Worm (Caenorhabditis elegans) whole organism, L3 larva: ENCODE data around the gene cpg-19.

Experiments used
- R02D3.7 ChIP-seq: fragments of 150-350 bp; optimal IDR thresholded peaks from 2 replicates; lab custom pipeline; 2014; ENCODE audit warnings: missing biosample characterization, missing genetic modification characterization
- ZK546.5 ChIP-seq: sonication (generic microtip); optimal IDR thresholded peaks from 2 replicates; lab custom pipeline; 2017; ENCODE audit warnings: missing biosample characterization, missing genetic modification characterization
- aly-2 ChIP-seq: fragments of 150-350 bp; optimal IDR thresholded peaks from 2 replicates; lab custom pipeline; 2014; ENCODE audit warnings: missing biosample characterization, missing genetic modification characterization
- ama-1 ChIP-seq: fragments of 150-350 bp; optimal IDR thresholded peaks from 2 replicates; lab custom pipeline; 2018
- ceh-16 ChIP-seq: sonication (generic microtip); optimal IDR thresholded peaks from 2 replicates; lab custom pipeline; 2017; ENCODE audit warnings: missing biosample characterization, missing genetic modification characterization
- ceh-28 ChIP-seq: fragments of 150-350 bp; optimal IDR thresholded peaks from 2 replicates; lab custom pipeline; 2014; ENCODE audit warnings: missing biosample characterization, missing genetic modification reagents, missing genetic modification characterization
- ceh-82 ChIP-seq: fragments of 150-350 bp; optimal IDR thresholded peaks from 2 replicates; lab custom pipeline; 2014; ENCODE audit warnings: missing biosample characterization, missing genetic modification characterization
- egl-27 ChIP-seq: sonication (generic microtip); optimal IDR thresholded peaks from 4 replicates; lab custom pipeline; 2017; ENCODE audit warnings: missing biosample characterization, missing genetic modification reagents, missing genetic modification characterization
- egl-5 ChIP-seq: fragments of 150-350 bp; optimal IDR thresholded peaks from 2 replicates; lab custom pipeline; 2017; ENCODE audit warnings: missing biosample characterization, missing genetic modification reagents, missing genetic modification characterization, inconsistent platforms
- elt-2 ChIP-seq: sonication (generic microtip); optimal IDR thresholded peaks from 2 replicates; lab custom pipeline; 2016; ENCODE audit warnings: missing genetic modification reagents, mild to moderate bottlenecking, missing genetic modification characterization, missing compliant biosample characterization
- eor-1 ChIP-seq, 2 experiments: fragments of 150-350 bp; optimal IDR thresholded peaks; 2 replicates each; lab custom pipeline; 2014 to 2018; ENCODE audit warnings: missing biosample characterization in 2 of 2, missing genetic modification characterization in 2 of 2
- fkh-2 ChIP-seq: fragments of 150-350 bp; optimal IDR thresholded peaks from 2 replicates; lab custom pipeline; 2014; ENCODE audit warnings: missing biosample characterization, missing genetic modification reagents, missing genetic modification characterization
- hmg-11 ChIP-seq: sonication (generic microtip); optimal IDR thresholded peaks from 2 replicates; lab custom pipeline; 2016; ENCODE audit warnings: missing genetic modification characterization, missing compliant biosample characterization
- jun-1 ChIP-seq: fragments of 150-350 bp; optimal IDR thresholded peaks from 2 replicates; lab custom pipeline; 2014; ENCODE audit warnings: missing biosample characterization, missing genetic modification reagents, missing genetic modification characterization
- lin-39 ChIP-seq: fragments of 150-350 bp; optimal IDR thresholded peaks from 2 replicates; lab custom pipeline; 2018; ENCODE audit warnings: missing biosample characterization, missing genetic modification reagents, missing genetic modification characterization
- lsy-12 ChIP-seq: sonication (generic microtip); optimal IDR thresholded peaks from 2 replicates; lab custom pipeline; 2016; ENCODE audit warnings: mild to moderate bottlenecking, missing genetic modification characterization, missing compliant biosample characterization
- mml-1 ChIP-seq: fragments of 150-350 bp; sonication (generic microtip); optimal IDR thresholded peaks from 3 replicates; lab custom pipeline; 2014; ENCODE audit warnings: missing biosample characterization, missing genetic modification characterization
- nhr-11 ChIP-seq: fragments of 150-350 bp; optimal IDR thresholded peaks from 2 replicates; lab custom pipeline; 2014; ENCODE audit warnings: missing biosample characterization, missing genetic modification characterization
- nhr-23 ChIP-seq: fragments of 150-350 bp; optimal IDR thresholded peaks from 2 replicates; lab custom pipeline; 2014; ENCODE audit warnings: missing biosample characterization, missing genetic modification reagents, missing genetic modification characterization
- nhr-237 ChIP-seq: fragments of 150-350 bp; optimal IDR thresholded peaks from 2 replicates; lab custom pipeline; 2014; ENCODE audit warnings: missing biosample characterization, missing genetic modification characterization
- nhr-25 ChIP-seq: sonication (generic microtip); optimal IDR thresholded peaks from 2 replicates; lab custom pipeline; 2017; ENCODE audit warnings: missing biosample characterization, missing genetic modification characterization
- nhr-43 ChIP-seq: sonication (generic microtip); optimal IDR thresholded peaks from 2 replicates; lab custom pipeline; 2016; ENCODE audit warnings: mild to moderate bottlenecking, missing genetic modification characterization, missing compliant biosample characterization; ENCODE audit not compliant: poor library complexity, severe bottlenecking
- nhr-67 ChIP-seq: fragments of 150-350 bp; optimal IDR thresholded peaks from 2 replicates; lab custom pipeline; 2014; ENCODE audit warnings: missing biosample characterization, missing genetic modification characterization
- nhr-77 ChIP-seq: fragments of 150-350 bp; optimal IDR thresholded peaks from 2 replicates; lab custom pipeline; 2014; ENCODE audit warnings: missing biosample characterization, missing genetic modification characterization
- pha-4 ChIP-seq: fragments of 150-350 bp; optimal IDR thresholded peaks from 2 replicates; lab custom pipeline; 2014; ENCODE audit warnings: missing biosample characterization, missing genetic modification reagents, missing genetic modification characterization
- pqm-1 ChIP-seq: fragments of 150-350 bp; optimal IDR thresholded peaks from 2 replicates; lab custom pipeline; 2017; ENCODE audit warnings: missing biosample characterization, missing genetic modification characterization, inconsistent platforms
- sea-2 ChIP-seq: fragments of 150-350 bp; sonication (generic microtip); optimal IDR thresholded peaks from 4 replicates; lab custom pipeline; 2014; ENCODE audit warnings: missing biosample characterization, missing genetic modification reagents, missing genetic modification characterization
- skn-1 ChIP-seq: fragments of 150-350 bp; optimal IDR thresholded peaks from 2 replicates; lab custom pipeline; 2014; ENCODE audit warnings: missing biosample characterization, missing genetic modification characterization
- snpc-4 ChIP-seq: fragments of 150-350 bp; optimal IDR thresholded peaks from 2 replicates; lab custom pipeline; 2014; ENCODE audit warnings: missing biosample characterization, missing genetic modification characterization
- tbx-2 ChIP-seq: sonication (generic microtip); optimal IDR thresholded peaks from 2 replicates; lab custom pipeline; 2016; ENCODE audit warnings: mild to moderate bottlenecking, missing genetic modification characterization, missing compliant biosample characterization
- unc-39 ChIP-seq: sonication (generic microtip); optimal IDR thresholded peaks from 4 replicates; lab custom pipeline; 2017; ENCODE audit warnings: missing biosample characterization, missing genetic modification characterization
- unc-62 ChIP-seq: fragments of 150-350 bp; sonication (generic microtip); optimal IDR thresholded peaks from 4 replicates; lab custom pipeline; 2014; ENCODE audit warnings: missing biosample characterization, missing genetic modification reagents, missing genetic modification characterization
- zag-1 ChIP-seq: fragments of 150-350 bp; optimal IDR thresholded peaks from 2 replicates; lab custom pipeline; 2014; ENCODE audit warnings: missing biosample characterization, missing genetic modification characterization
- ztf-11 ChIP-seq: fragments of 150-350 bp; optimal IDR thresholded peaks from 2 replicates; lab custom pipeline; 2014; ENCODE audit warnings: missing biosample characterization, missing genetic modification characterization
- ztf-4 ChIP-seq: fragments of 150-350 bp; optimal IDR thresholded peaks from 2 replicates; lab custom pipeline; 2014; ENCODE audit warnings: missing biosample characterization, missing genetic modification characterization

Gene cpg-19

DNA sequence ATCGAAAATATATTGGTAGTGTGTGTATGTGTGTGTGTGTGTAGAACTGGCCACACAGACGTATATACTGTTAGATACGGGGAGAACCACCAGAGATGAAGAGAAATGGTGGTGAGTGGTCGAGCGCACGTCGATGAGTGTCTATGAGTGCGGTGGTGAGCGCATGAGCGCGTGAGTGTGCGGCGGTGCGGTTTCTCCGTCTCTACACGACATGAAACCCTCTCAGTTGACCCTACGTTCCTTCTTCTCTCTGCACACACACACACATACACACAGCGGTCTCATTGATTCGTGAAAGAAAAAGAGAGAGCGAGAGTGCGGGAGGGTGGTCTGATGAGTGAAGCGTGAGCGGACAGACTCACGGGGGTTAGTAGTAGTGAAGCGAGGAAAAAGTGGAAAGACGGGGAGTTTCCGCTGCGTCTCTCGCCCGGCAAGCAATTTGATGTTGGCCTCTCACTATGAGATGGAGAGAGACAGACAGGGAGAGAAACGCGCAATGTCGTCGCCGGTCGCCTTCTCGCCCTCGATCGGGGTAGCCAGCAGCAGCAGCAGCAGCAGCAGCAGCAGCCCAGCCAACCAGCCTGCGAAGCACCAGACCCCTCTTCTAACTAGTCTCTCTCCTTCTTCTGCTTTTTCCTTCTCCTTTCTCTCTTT lies 9.2 kb upstream of the cpg-19 start (continued):
- TF ChIP-seq sea-2 (peak; percentile 25), nhr-25 (tag; lab: Kevin White, UChicago) (peak; percentile 98), ceh-16 (tag; lab: Kevin White, UChicago) (no peak), nhr-67 (no peak), R02D3.7 (peak; percentile 71), ZK546.5 (tag; lab: Kevin White, UChicago) (no peak), egl-27 (peak; percentile 45), eor-1 (tag; optimal IDR thresholded peaks at IDR 0.05; lab: Kevin White, UChicago) (no peak), pqm-1 (tag; lab: Kevin White, UChicago) (peak; percentile 74), mml-1 (no peak), ztf-11 (no peak), lin-39 (peak; percentile 87), snpc-4 (peak; percentile 73)
- TF ChIP-seq, all 47 proteins: peak for 34

DNA sequence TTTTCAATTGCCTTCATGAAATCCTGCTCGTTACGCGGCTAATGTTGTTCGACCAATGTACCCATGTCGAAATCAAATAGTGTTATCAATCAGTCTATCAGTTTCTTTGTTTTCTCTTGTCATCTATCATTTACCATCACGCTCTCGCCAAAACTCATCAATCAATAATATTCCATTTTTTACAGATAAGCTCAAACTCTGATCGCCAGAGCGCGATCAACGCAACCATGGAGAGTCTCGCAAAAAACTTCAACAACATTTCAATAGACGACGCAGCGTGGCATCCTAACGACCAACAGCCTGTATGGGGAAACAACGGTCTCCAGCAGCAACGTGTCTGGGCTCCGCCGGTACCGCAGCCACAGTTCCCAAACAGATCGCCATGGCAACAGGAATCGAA lies 8.3 kb upstream of the cpg-19 start, which contains the start of gene ain-1:
Gene ain-1, plus strand, starts transcription at position 186 of the 400 bp plus-strand sequence.
- TF ChIP-seq unc-62 (GFP tag; lab: Kevin White, UChicago): no peak
- TF ChIP-seq elt-2 (tag; lab: Kevin White, UChicago): peak; percentile 25
- no peak for TF ChIP-seq pha-4
- TF ChIP-seq ama-1 (lab: Kevin White, UChicago): peak; percentile 43
- no peak for TF ChIP-seq aly-2 (tag; lab: Kevin White, UChicago)
- peak; percentile 3 for TF ChIP-seq ceh-28
- no peak for TF ChIP-seq lsy-12 (tag; lab: Kevin White, UChicago)
- TF ChIP-seq jun-1: no peak
- TF ChIP-seq pqm-1 (tag; lab: Kevin White, UChicago): no peak
- no peak for TF ChIP-seq lin-39
- no peak for TF ChIP-seq zag-1 (tag; lab: Kevin White, UChicago)
- TF ChIP-seq ZK546.5 (tag; lab: Kevin White, UChicago): no peak
- TF ChIP-seq egl-27: no peak
- TF ChIP-seq unc-39 (tag; lab: Kevin White, UChicago): no peak
- no peak for TF ChIP-seq ztf-11

DNA sequence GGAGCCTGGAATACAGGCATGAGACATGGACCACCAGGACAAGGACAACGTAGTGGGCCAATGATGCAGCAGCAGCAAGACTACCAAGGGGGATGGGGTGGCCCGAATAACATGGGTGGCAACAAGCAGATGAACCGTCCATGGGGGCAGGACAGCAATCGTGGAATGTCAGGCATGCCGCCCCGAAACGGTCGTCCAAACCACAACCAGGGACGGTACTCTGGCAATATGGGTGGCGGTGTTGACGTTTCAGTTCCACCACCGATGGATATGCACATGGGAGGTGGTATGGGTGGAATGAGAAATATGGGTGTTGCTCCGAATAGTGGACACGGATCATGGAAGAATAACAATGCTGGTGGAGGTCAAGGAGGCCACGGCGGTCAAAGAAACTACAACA lies 7.5 kb upstream of the cpg-19 start:
- TF ChIP-seq egl-5 (no peak), ama-1 (lab: Kevin White, UChicago) (peak; percentile 55)

DNA sequence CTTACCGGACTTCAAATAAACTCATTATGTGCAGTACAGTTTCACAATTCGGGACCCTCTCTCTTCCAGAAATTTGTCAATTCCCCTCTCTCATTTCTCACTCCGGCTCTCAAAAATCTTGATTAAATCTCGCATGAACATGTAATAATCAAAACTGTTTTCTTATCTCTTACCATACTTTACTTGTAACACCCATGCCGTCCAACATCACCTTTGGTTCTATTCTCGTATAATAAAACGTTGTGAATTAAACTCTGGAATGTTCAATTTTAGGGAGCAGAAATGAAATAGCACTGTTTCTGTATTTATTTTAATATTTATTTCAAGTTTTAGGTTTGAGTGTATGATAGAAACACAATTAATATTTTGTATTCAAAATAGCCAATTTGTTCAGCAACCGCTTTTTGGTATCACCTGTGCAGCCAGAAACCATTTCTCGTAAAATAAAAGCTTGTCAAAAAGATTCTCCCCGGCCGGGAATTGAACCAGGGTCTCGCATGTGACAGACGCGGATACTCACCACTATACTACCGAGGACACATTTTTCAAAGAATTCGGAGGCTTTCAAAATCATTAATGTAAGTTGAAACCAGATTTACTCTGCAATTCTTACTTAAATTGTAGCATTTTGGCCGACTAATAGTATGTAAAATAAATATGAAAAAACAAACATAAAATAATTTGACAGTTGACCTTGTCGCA lies 4.0 kb upstream of the cpg-19 start:
- no peak for TF ChIP-seq ztf-4 (tag; lab: Kevin White, UChicago)
- TF ChIP-seq elt-2 (tag; lab: Kevin White, UChicago): peak; percentile 5
- TF ChIP-seq ceh-16 (tag; lab: Kevin White, UChicago): no peak
- peak; percentile 29 for TF ChIP-seq nhr-23 (tag; lab: Kevin White, UChicago)
- no peak for TF ChIP-seq hmg-11 (tag; lab: Kevin White, UChicago)
- TF ChIP-seq snpc-4: no peak
- no peak for TF ChIP-seq nhr-67

DNA sequence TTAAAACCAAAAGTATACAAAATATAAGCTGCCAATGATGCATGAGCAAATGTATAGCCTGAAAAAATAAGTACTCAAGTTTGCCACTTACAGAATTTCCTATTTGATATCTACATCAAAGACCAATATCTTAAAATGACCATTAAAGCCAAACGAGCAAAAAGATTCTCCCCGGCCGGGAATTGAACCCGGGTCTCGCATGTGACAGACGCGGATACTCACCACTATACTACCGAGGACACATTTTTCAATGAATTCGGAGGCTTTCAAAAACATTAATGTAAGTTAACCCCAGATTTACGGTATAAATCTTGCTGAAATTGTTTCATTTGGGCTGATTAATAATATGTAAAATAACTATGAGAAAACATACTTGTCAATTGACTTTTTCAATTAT lies 3.5 kb upstream of the cpg-19 start:
- TF ChIP-seq nhr-43 (tag; lab: Kevin White, UChicago): no peak
- no peak for TF ChIP-seq ama-1 (lab: Kevin White, UChicago)
- TF ChIP-seq ztf-11: no peak
- TF ChIP-seq ztf-4 (tag; lab: Kevin White, UChicago): no peak
- TF ChIP-seq tbx-2 (tag; lab: Kevin White, UChicago): no peak
- no peak for TF ChIP-seq egl-5
- no peak for TF ChIP-seq nhr-11 (tag; lab: Kevin White, UChicago)
- no peak for TF ChIP-seq snpc-4
- TF ChIP-seq nhr-77 (tag; lab: Kevin White, UChicago): no peak
- no peak for TF ChIP-seq ceh-82 (tag; lab: Kevin White, UChicago)
- TF ChIP-seq eor-1 (tag; optimal IDR thresholded peaks at IDR 0.05; lab: Kevin White, UChicago): no peak
- TF ChIP-seq lin-39: no peak
- no peak for TF ChIP-seq sea-2
- no peak for TF ChIP-seq unc-62 (GFP tag; lab: Kevin White, UChicago)
- TF ChIP-seq fkh-2 (tag; lab: Kevin White, UChicago): no peak
- TF ChIP-seq skn-1 (tag; lab: Kevin White, UChicago): no peak
- TF ChIP-seq nhr-237 (tag; lab: Kevin White, UChicago): no peak
- TF ChIP-seq, all 47 proteins: peak for 0
